Fruit fly (Drosophila melanogaster) whole organism, wandering third instar larva: ENCODE measurements around the gene CG34293.

Source experiments
- Abd-B ChIP-seq: fragments of >200 bp; optimal IDR thresholded peaks from 2 replicates; lab custom pipeline; 2017; ENCODE audit warnings: missing biosample characterization, missing genetic modification characterization
- CG32264 ChIP-seq: fragments of 200-800 bp; sonication (Bioruptor generic); optimal IDR thresholded peaks from 2 replicates; lab custom pipeline; 2016; ENCODE audit warnings: missing biosample characterization, missing genetic modification characterization
- CG9705 ChIP-seq: fragments of 200-800 bp; sonication (Bioruptor generic); optimal IDR thresholded peaks from 2 replicates; lab custom pipeline; 2018; ENCODE audit warnings: missing biosample characterization, mild to moderate bottlenecking, missing genetic modification characterization
- CrebA ChIP-seq: fragments of 200-800 bp; sonication (Bioruptor generic); optimal IDR thresholded peaks from 2 replicates; lab custom pipeline; 2016; ENCODE audit warnings: missing biosample characterization, mild to moderate bottlenecking, missing genetic modification characterization, borderline replicate concordance
- Dfd ChIP-seq: fragments of >200 bp; optimal IDR thresholded peaks from 2 replicates; lab custom pipeline; 2017; ENCODE audit warnings: missing biosample characterization, missing genetic modification characterization
- Dif ChIP-seq: fragments of 200-275, 200-300 bp; sonication (Bioruptor generic); optimal IDR thresholded peaks from 2 replicates; lab custom pipeline; 2018; ENCODE audit warnings: missing biosample characterization, missing genetic modification characterization; ENCODE audit not compliant: partially characterized antibody
- GATAd ChIP-seq: sonication (Bioruptor generic); optimal IDR thresholded peaks from 2 replicates; lab custom pipeline; 2016; ENCODE audit warnings: missing biosample characterization, missing genetic modification characterization
- HLH106 ChIP-seq: fragments of 200-800 bp; optimal IDR thresholded peaks from 3 replicates; lab custom pipeline; 2019; ENCODE audit warnings: missing biosample characterization, mild to moderate bottlenecking, missing genetic modification characterization, moderate library complexity
- Hnf4 ChIP-seq: fragments of 200-800 bp; sonication (Bioruptor generic); optimal IDR thresholded peaks from 2 replicates; lab custom pipeline; 2016; ENCODE audit warnings: missing biosample characterization, mild to moderate bottlenecking, missing genetic modification characterization
- Hr78 ChIP-seq: fragments of >200 bp; optimal IDR thresholded peaks from 2 replicates; lab custom pipeline; 2017; ENCODE audit warnings: missing biosample characterization, missing genetic modification characterization
- Hr83 ChIP-seq: fragments of 200-300 bp; sonication (Bioruptor generic); optimal IDR thresholded peaks from 2 replicates; lab custom pipeline; 2016; ENCODE audit warnings: missing biosample characterization, mild to moderate bottlenecking, missing genetic modification characterization, moderate library complexity; ENCODE audit not compliant: poor library complexity, severe bottlenecking
- Jra ChIP-seq: sonication (Bioruptor generic); optimal IDR thresholded peaks from 2 replicates; lab custom pipeline; 2016; ENCODE audit warnings: missing biosample characterization, missing genetic modification characterization
- Mio ChIP-seq: sonication (Bioruptor generic); optimal IDR thresholded peaks from 2 replicates; lab custom pipeline; 2016; ENCODE audit warnings: missing biosample characterization, missing genetic modification characterization
- Myc ChIP-seq: fragments of >200 bp; optimal IDR thresholded peaks from 2 replicates; lab custom pipeline; 2017
- N ChIP-seq: fragments of >200 bp; optimal IDR thresholded peaks from 2 replicates; lab custom pipeline; 2018; ENCODE audit warnings: missing biosample characterization, missing external identifiers, missing genetic modification characterization
- OdsH ChIP-seq: fragments of 200-800 bp; sonication (Bioruptor generic); optimal IDR thresholded peaks from 2 replicates; lab custom pipeline; 2016; ENCODE audit warnings: missing biosample characterization, mild to moderate bottlenecking, missing genetic modification characterization
- Rel ChIP-seq, 2 experiments: fragments of 200-800 bp; sonication (Bioruptor generic) in 1 of 2; optimal IDR thresholded peaks; 2 replicates in 1 of 2; 3 replicates in 1 of 2; lab custom pipeline; 2016 to 2019; ENCODE audit warnings: mild to moderate bottlenecking in 2 of 2, missing biosample characterization in 2 of 2, missing genetic modification characterization in 2 of 2, moderate library complexity in 1 of 2
- Sp1 ChIP-seq: fragments of 200-800 bp; sonication (Bioruptor generic); optimal IDR thresholded peaks from 3 replicates; lab custom pipeline; 2019; ENCODE audit warnings: missing biosample characterization, mild to moderate bottlenecking, missing genetic modification characterization, moderate library complexity
- Vsx2 ChIP-seq: fragments of 200-300, 225-300 bp; sonication (Bioruptor generic); optimal IDR thresholded peaks from 2 replicates; lab custom pipeline; 2018; ENCODE audit warnings: missing biosample characterization, missing genetic modification characterization; ENCODE audit not compliant: partially characterized antibody
- br ChIP-seq: fragments of 200-800 bp; sonication (Bioruptor generic); optimal IDR thresholded peaks from 2 replicates; lab custom pipeline; 2016; ENCODE audit warnings: missing biosample characterization, missing genetic modification characterization
- brk ChIP-seq: fragments of 200-800 bp; sonication (Bioruptor generic); optimal IDR thresholded peaks from 2 replicates; lab custom pipeline; 2016; ENCODE audit warnings: missing biosample characterization, mild to moderate bottlenecking, missing genetic modification characterization
- dl ChIP-seq, 2 experiments: fragments of 175-275, 200-275 bp in 1 of 2; fragments of 200-275 bp in 1 of 2; sonication (Bioruptor generic); optimal IDR thresholded peaks; lab custom pipeline; 2018; ENCODE audit warnings: mild to moderate bottlenecking in 2 of 2, missing biosample characterization in 2 of 2, missing genetic modification characterization in 2 of 2, moderate library complexity in 2 of 2; ENCODE audit not compliant: partially characterized antibody in 2 of 2, insufficient read depth in 1 of 2
- dmrt93B ChIP-seq: fragments of 200-800 bp; sonication (Bioruptor generic); optimal IDR thresholded peaks from 2 replicates; lab custom pipeline; 2018; ENCODE audit warnings: missing biosample characterization, mild to moderate bottlenecking, missing genetic modification characterization
- dsf ChIP-seq: sonication (Bioruptor generic); optimal IDR thresholded peaks from 2 replicates; lab custom pipeline; 2016; ENCODE audit warnings: missing biosample characterization, missing genetic modification characterization, borderline replicate concordance
- ey ChIP-seq: fragments of 200-800 bp; sonication (Bioruptor generic); optimal IDR thresholded peaks from 2 replicates; lab custom pipeline; 2016; ENCODE audit warnings: missing biosample characterization, missing genetic modification characterization
- foxo ChIP-seq, 2 experiments: fragments of 200-800 bp; sonication (Bioruptor generic); optimal IDR thresholded peaks; 2 replicates in 1 of 2; 3 replicates in 1 of 2; lab custom pipeline; 2016 to 2017; ENCODE audit warnings: missing biosample characterization in 2 of 2, missing genetic modification characterization in 2 of 2
- fru ChIP-seq: fragments of 200-800 bp; sonication (Bioruptor generic); optimal IDR thresholded peaks from 3 replicates; lab custom pipeline; 2016; ENCODE audit warnings: missing biosample characterization, mild to moderate bottlenecking, missing genetic modification characterization
- h ChIP-seq: fragments of 200-800 bp; sonication (Bioruptor generic); optimal IDR thresholded peaks from 3 replicates; lab custom pipeline; 2016; ENCODE audit warnings: missing biosample characterization, mild to moderate bottlenecking, missing genetic modification characterization
- jim ChIP-seq: fragments of 175-275, 200-325 bp; sonication (Bioruptor generic); optimal IDR thresholded peaks from 2 replicates; lab custom pipeline; 2016; ENCODE audit warnings: missing biosample characterization, mild to moderate bottlenecking, missing genetic modification characterization
- lola ChIP-seq: fragments of >200 bp; optimal IDR thresholded peaks from 2 replicates; lab custom pipeline; 2017; ENCODE audit warnings: missing biosample characterization, missing genetic modification characterization
- pan ChIP-seq: fragments of >200 bp; optimal IDR thresholded peaks from 2 replicates; lab custom pipeline; 2017
- psq ChIP-seq: fragments of 200-800 bp; sonication (Bioruptor generic); optimal IDR thresholded peaks from 3 replicates; lab custom pipeline; 2017; ENCODE audit warnings: missing biosample characterization, mild to moderate bottlenecking, missing genetic modification characterization, moderate library complexity
- rgr ChIP-seq: fragments of 200-800 bp; sonication (Bioruptor generic); optimal IDR thresholded peaks from 3 replicates; lab custom pipeline; 2016; ENCODE audit warnings: missing biosample characterization, mild to moderate bottlenecking, missing genetic modification characterization
- sage ChIP-seq: fragments of 200-800 bp; sonication (Bioruptor generic); optimal IDR thresholded peaks from 2 replicates; lab custom pipeline; 2016; ENCODE audit warnings: missing biosample characterization, mild to moderate bottlenecking, missing genetic modification characterization
- sv ChIP-seq: fragments of 200-800 bp; sonication (Bioruptor generic); optimal IDR thresholded peaks from 3 replicates; lab custom pipeline; 2016; ENCODE audit warnings: missing biosample characterization, missing genetic modification characterization
- tai ChIP-seq: sonication (Bioruptor generic); optimal IDR thresholded peaks from 2 replicates; lab custom pipeline; 2016; ENCODE audit warnings: missing biosample characterization, missing genetic modification characterization
- usp ChIP-seq: fragments of >200 bp; optimal IDR thresholded peaks from 2 replicates; lab custom pipeline; 2017; ENCODE audit warnings: missing biosample characterization, missing genetic modification characterization
- woc ChIP-seq: sonication (Bioruptor generic); optimal IDR thresholded peaks from 2 replicates; lab custom pipeline; 2016; ENCODE audit warnings: missing biosample characterization, mild to moderate bottlenecking, missing genetic modification characterization

CG34293 gene

DNA sequence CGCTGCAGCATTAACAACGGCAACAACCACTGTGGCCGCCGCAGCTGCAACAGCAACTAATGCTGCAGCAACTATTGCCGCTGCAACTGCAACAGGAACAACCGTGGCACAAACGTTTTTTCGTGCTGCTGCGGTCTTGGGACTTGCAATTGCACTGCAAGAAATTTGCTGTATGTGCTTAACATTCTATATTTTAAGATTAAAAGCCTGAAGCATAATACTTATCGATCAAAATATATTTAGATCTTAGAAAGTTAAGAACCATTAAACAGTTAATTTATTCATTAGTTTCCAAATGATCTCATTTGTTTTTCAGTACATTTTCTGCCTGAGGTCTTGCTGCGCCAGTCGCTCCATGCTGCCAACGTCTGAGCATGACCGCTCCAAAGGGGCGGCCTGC, 15.7 kb upstream of the CG34293 start:
- TF ChIP-seq Jra (GFP tag; lab: Kevin White, UChicago) (no peak), dl (GFP tag; optimal IDR thresholded peaks at IDR 0.05; lab: Kevin White, UChicago; ENCODE audit: insufficient read depth in 1 of 2, partially characterized antibody in 2 of 2) (no peak), usp (GFP tag; lab: Kevin White, UChicago) (no peak), Mio (GFP tag; lab: Kevin White, UChicago) (no peak)
- TF ChIP-seq, all 38 proteins: peak for 0

DNA sequence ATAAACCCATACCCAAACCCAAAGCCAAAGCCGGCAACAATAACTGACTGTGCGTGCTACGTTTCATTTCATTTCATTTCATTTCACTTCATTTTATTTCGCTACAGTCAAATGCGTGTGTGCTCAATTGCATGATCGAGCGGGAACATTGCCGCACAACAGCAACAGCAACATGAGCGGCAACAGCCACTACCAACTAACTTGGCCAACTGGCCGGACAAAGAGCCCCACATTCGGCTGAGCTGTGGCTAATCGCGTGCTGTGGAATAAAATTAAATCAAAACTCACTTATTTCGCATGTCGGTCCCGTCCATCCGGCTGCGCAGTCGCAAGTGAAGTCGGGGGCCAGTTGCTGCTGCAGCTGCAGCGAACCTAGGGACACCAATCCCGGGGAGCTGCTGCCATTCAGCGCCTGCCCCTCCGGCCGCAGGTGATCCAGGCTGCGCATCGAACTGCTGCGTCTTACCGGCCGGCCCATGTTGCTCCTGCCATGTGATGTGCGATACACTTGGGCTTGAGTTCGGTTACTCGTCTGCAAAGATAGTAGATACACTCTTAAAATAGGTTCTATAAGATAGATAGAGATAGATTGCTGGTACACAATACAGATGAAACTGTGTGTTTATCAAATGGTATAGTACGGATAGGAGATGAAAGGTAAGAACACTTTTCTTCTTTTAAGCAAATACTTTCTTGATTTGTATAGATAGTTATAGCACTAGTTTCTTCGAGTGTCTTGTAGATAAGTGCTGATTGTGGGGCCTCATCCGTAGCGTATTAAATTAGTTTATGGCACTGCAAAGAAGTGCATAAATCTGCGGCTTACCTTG, 13.4 kb upstream of the CG34293 start:
- no peak for TF ChIP-seq OdsH (GFP tag; lab: Kevin White, UChicago)
- no peak for TF ChIP-seq Hr78 (GFP tag; lab: Kevin White, UChicago)
- no peak for TF ChIP-seq Hnf4 (GFP tag; lab: Kevin White, UChicago)
- no peak for TF ChIP-seq psq (GFP tag; lab: Kevin White, UChicago)
- no peak for TF ChIP-seq Dfd (GFP tag; lab: Kevin White, UChicago)
- no peak for TF ChIP-seq Mio (GFP tag; lab: Kevin White, UChicago)
- TF ChIP-seq usp (GFP tag; lab: Kevin White, UChicago), result no peak
- TF ChIP-seq CG9705, result no peak
- no peak for TF ChIP-seq Abd-B (GFP tag; lab: Kevin White, UChicago)
- TF ChIP-seq Rel (GFP tag; optimal IDR thresholded peaks at IDR 0.05; lab: Kevin White, UChicago), result no peak
- no peak for TF ChIP-seq Rel (tag; optimal IDR thresholded peaks at IDR 0.05; lab: Kevin White, UChicago)
- no peak for TF ChIP-seq sage (GFP tag; lab: Kevin White, UChicago)
- TF ChIP-seq rgr (GFP tag; lab: Kevin White, UChicago), result no peak

DNA sequence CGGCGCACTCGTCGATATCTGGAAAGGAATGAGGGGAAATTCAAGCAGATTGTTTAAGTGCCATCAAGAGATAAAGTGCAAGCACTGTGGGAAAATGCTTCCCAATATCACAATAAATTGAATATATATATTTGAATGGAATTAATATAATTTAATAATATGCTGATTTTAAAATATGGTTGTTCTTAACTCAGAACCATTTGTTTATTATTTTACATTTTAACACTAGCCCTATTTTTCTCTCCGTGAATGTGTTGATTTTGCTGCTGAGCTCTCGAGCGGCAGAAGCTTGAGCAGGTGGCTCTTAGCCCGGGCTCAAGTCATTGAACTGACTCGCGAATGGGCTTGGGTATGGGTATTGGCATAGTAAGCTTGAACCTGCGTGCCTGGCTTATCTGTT, 12.2 kb upstream of the CG34293 start:
- TF ChIP-seq HLH106 (tag; lab: Kevin White, UChicago), result peak; percentile 59
- TF ChIP-seq Vsx2 (GFP tag; lab: Kevin White, UChicago), result no peak
- TF ChIP-seq Abd-B (GFP tag; lab: Kevin White, UChicago), result no peak
- TF ChIP-seq woc (GFP tag; lab: Kevin White, UChicago), result no peak
- TF ChIP-seq br (GFP tag; lab: Kevin White, UChicago), result no peak
- peak; percentile 29 for TF ChIP-seq Hnf4 (GFP tag; lab: Kevin White, UChicago)
- no peak for TF ChIP-seq lola (GFP tag; lab: Kevin White, UChicago)
- no peak for TF ChIP-seq Dfd (GFP tag; lab: Kevin White, UChicago)
- no peak for TF ChIP-seq GATAd (GFP tag; lab: Kevin White, UChicago)
- peak; percentile 35 for TF ChIP-seq psq (GFP tag; lab: Kevin White, UChicago)
- no peak for TF ChIP-seq CG9705
- TF ChIP-seq N (GFP tag; lab: Kevin White, UChicago), result no peak
- TF ChIP-seq Hr78 (GFP tag; lab: Kevin White, UChicago), result no peak
- TF ChIP-seq h, result peak; percentile 36
- no peak for TF ChIP-seq Mio (GFP tag; lab: Kevin White, UChicago)
- no peak for TF ChIP-seq jim (GFP tag; lab: Kevin White, UChicago)
- no peak for TF ChIP-seq Dif
- TF ChIP-seq Hr83, result no peak
- no peak for TF ChIP-seq Rel (GFP tag; optimal IDR thresholded peaks at IDR 0.05; lab: Kevin White, UChicago)
- no peak for TF ChIP-seq Rel (tag; optimal IDR thresholded peaks at IDR 0.05; lab: Kevin White, UChicago)
- TF ChIP-seq dsf (GFP tag; lab: Kevin White, UChicago), result no peak
- TF ChIP-seq Jra (GFP tag; lab: Kevin White, UChicago), result no peak
- TF ChIP-seq sv (GFP tag; lab: Kevin White, UChicago), result no peak
- peak; percentile 29 for TF ChIP-seq fru (GFP tag; lab: Kevin White, UChicago)
- TF ChIP-seq ey (GFP tag; lab: Kevin White, UChicago), result peak; percentile 1
- peak in 1 of 2 experiments; percentile 60 for TF ChIP-seq foxo (GFP tag; optimal IDR thresholded peaks at IDR 0.05; lab: Kevin White, UChicago)
- no peak for TF ChIP-seq sage (GFP tag; lab: Kevin White, UChicago)
- no peak for TF ChIP-seq CG32264 (GFP tag; lab: Kevin White, UChicago)
- no peak for TF ChIP-seq CrebA (GFP tag; lab: Kevin White, UChicago)
- no peak for TF ChIP-seq dmrt93B (GFP tag; lab: Kevin White, UChicago)
- no peak for TF ChIP-seq usp (GFP tag; lab: Kevin White, UChicago)
- TF ChIP-seq dl (GFP tag; optimal IDR thresholded peaks at IDR 0.05; lab: Kevin White, UChicago; ENCODE audit: insufficient read depth in 1 of 2, partially characterized antibody in 2 of 2), result no peak
- peak; percentile 2 for TF ChIP-seq brk (GFP tag; lab: Kevin White, UChicago)
- no peak for TF ChIP-seq Myc (lab: Kevin White, UChicago)
- TF ChIP-seq pan, result no peak
- TF ChIP-seq OdsH (GFP tag; lab: Kevin White, UChicago), result peak; percentile 41
- peak; percentile 61 for TF ChIP-seq Sp1 (GFP tag; lab: Kevin White, UChicago)
- TF ChIP-seq tai, result no peak
- peak; percentile 47 for TF ChIP-seq rgr (GFP tag; lab: Kevin White, UChicago)
- TF ChIP-seq, all 38 proteins: peak for 11
